Fruit fly (Drosophila melanogaster): ENCODE data around the gene beg.

Gene beg

dm6 chr3L:17012017-17012719 is 23.3 kb upstream of the beg start, which contains the start of gene CG3764 (continued):
- TF ChIP-seq psq (GFP tag; optimal IDR thresholded peaks at IDR 0.05): no peak
- TF ChIP-seq slou (GFP tag; optimal IDR thresholded peaks at IDR 0.05): no peak
- TF ChIP-seq Lhr (GFP tag; optimal IDR thresholded peaks at IDR 0.05): peak; percentile 91
- peak; percentile 53 for TF ChIP-seq CG1792 (GFP tag; optimal IDR thresholded peaks at IDR 0.05)
- no peak for TF ChIP-seq h (optimal IDR thresholded peaks at IDR 0.05)
- peak; percentile 61; the same call in 1 of the 3 replicates for TF ChIP-seq H15 (GFP tag; IDR thresholded peaks at IDR 0.05)
- TF ChIP-seq Hmr (GFP tag; optimal IDR thresholded peaks at IDR 0.05): peak; percentile 88
- no peak for TF ChIP-seq sim (GFP tag; IDR thresholded peaks at IDR 0.05)
- peak; percentile 44 for TF ChIP-seq CG7786 (GFP tag; optimal IDR thresholded peaks at IDR 0.05)
- TF ChIP-seq CG9727 (GFP tag; optimal IDR thresholded peaks at IDR 0.05): peak; percentile 84
- TF ChIP-seq NK7.1 (GFP tag; optimal IDR thresholded peaks at IDR 0.05): peak; percentile 77
- TF ChIP-seq CG10543 (GFP tag; optimal IDR thresholded peaks at IDR 0.05): peak; percentile 95
- TF ChIP-seq CG4360 (GFP tag; IDR thresholded peaks at IDR 0.05): peak; percentile 46
- TF ChIP-seq PHDP (tag; optimal IDR thresholded peaks at IDR 0.05): peak; percentile 62
- 0 out of 2 replicates have a peak, but pooled peaks have one; percentile 31 for TF ChIP-seq gt (GFP tag; IDR thresholded peaks at IDR 0.05)
- no peak for TF ChIP-seq inv (GFP tag; IDR thresholded peaks at IDR 0.05; ENCODE audit: partially characterized antibody)
- TF ChIP-seq zen2 (GFP tag; IDR thresholded peaks at IDR 0.05; ENCODE audit: partially characterized antibody): no peak
- TF ChIP-seq Myb (GFP tag; optimal IDR thresholded peaks at IDR 0.05): peak; percentile 100
- peak; percentile 89 for TF ChIP-seq CG3407 (GFP tag; optimal IDR thresholded peaks at IDR 0.05)
- peak; percentile 37 for TF ChIP-seq CG10462 (GFP tag; optimal IDR thresholded peaks at IDR 0.05)
- peak; percentile 33 for TF ChIP-seq tup (GFP tag; optimal IDR thresholded peaks at IDR 0.05)
- peak; percentile 86 for TF ChIP-seq CG10431 (GFP tag; optimal IDR thresholded peaks at IDR 0.05)
- TF ChIP-seq Lim3 (GFP tag; IDR thresholded peaks at IDR 0.05): no peak
- TF ChIP-seq maf-S (GFP tag; optimal IDR thresholded peaks at IDR 0.05): peak; percentile 50
- peak; percentile 79 for TF ChIP-seq kah (GFP tag; optimal IDR thresholded peaks at IDR 0.05)
- 0 out of 2 replicates have a peak, but pooled peaks have one; percentile 37 for TF ChIP-seq Oaz (GFP tag; IDR thresholded peaks at IDR 0.05)
- TF ChIP-seq Atf3 (GFP tag; optimal IDR thresholded peaks at IDR 0.05): peak; percentile 69
- peak; percentile 94 for TF ChIP-seq cg (GFP tag; optimal IDR thresholded peaks at IDR 0.05)
- TF ChIP-seq unc-4 (GFP tag; IDR thresholded peaks at IDR 0.05; ENCODE audit: partially characterized antibody): peak; percentile 35
- TF ChIP-seq dysf (GFP tag; IDR thresholded peaks at IDR 0.05): peak; percentile 61; the same call in 2 of the 3 replicates
- peak; percentile 91 for TF ChIP-seq Asciz (GFP tag; optimal IDR thresholded peaks at IDR 0.05)
- TF ChIP-seq ftz-f1 (GFP tag; optimal IDR thresholded peaks at IDR 0.05): peak; percentile 85
- TF ChIP-seq CG2116 (GFP tag; optimal IDR thresholded peaks at IDR 0.05): peak; percentile 77
- TF ChIP-seq CG12744 (GFP tag; optimal IDR thresholded peaks at IDR 0.05): peak; percentile 20
- TF ChIP-seq Bdp1 (GFP tag; optimal IDR thresholded peaks at IDR 0.05): peak; percentile 65
- TF ChIP-seq gsb (GFP tag; IDR thresholded peaks at IDR 0.05): peak; percentile 63; the same call in 1 of the 2 replicates
- no peak for TF ChIP-seq CG8765 (GFP tag; IDR thresholded peaks at IDR 0.05)
- peak; percentile 65 for TF ChIP-seq jumu (GFP tag; optimal IDR thresholded peaks at IDR 0.05)
- 0 out of 2 replicates have a peak, but pooled peaks have one; percentile 11 for TF ChIP-seq CG42726 (GFP tag; IDR thresholded peaks at IDR 0.05; ENCODE audit: partially characterized antibody)
- TF ChIP-seq tgo (GFP tag; IDR thresholded peaks at IDR 0.05): peak; percentile 54
- peak; percentile 56 for TF ChIP-seq CG1647 (GFP tag; optimal IDR thresholded peaks at IDR 0.05)
- TF ChIP-seq abd-A (tag; optimal IDR thresholded peaks at IDR 0.05): no peak
- peak; percentile 98 for TF ChIP-seq Med (GFP tag)
- TF ChIP-seq CG8924 (tag; optimal IDR thresholded peaks at IDR 0.05): peak; percentile 78
- peak; percentile 9 for TF ChIP-seq trh (GFP tag; optimal IDR thresholded peaks at IDR 0.05)
- peak; percentile 84 for TF ChIP-seq E2f2 (GFP tag; IDR thresholded peaks at IDR 0.05)
- peak; percentile 45; the same call in 1 of the 2 replicates for TF ChIP-seq amos (GFP tag; IDR thresholded peaks at IDR 0.05; ENCODE audit: partially characterized antibody)
- peak; percentile 24 for TF ChIP-seq CG7745 (tag; optimal IDR thresholded peaks at IDR 0.05)
- TF ChIP-seq nau (GFP tag; optimal IDR thresholded peaks at IDR 0.05): no peak

Data from whole organism, embryonic.